Worm (Caenorhabditis elegans) whole organism, young adult: Measurements from ENCODE around the gene pals-24.

ENCODE experiments used
- B0261.1 ChIP-seq: sonication (generic microtip); optimal IDR thresholded peaks from 2 replicates; lab custom pipeline; 2016; ENCODE audit warnings: mild to moderate bottlenecking, missing genetic modification characterization, moderate library complexity, missing compliant biosample characterization
- B0336.3 ChIP-seq: fragments of 200-800 bp; sonication (Bioruptor generic); IDR thresholded peaks from 2 replicates; pipeline ENCODE4 v1.3.6; 2022; ENCODE audit warnings: missing genetic modification characterization, missing compliant biosample characterization
- F10E7.11 ChIP-seq: sonication (generic microtip); optimal IDR thresholded peaks from 2 replicates; lab custom pipeline; 2017; ENCODE audit warnings: mild to moderate bottlenecking, missing genetic modification characterization, moderate library complexity, missing compliant biosample characterization
- F23B12.7 ChIP-seq: sonication (generic microtip); optimal IDR thresholded peaks from 2 replicates; lab custom pipeline; 2017; ENCODE audit warnings: missing genetic modification characterization, mild to moderate bottlenecking, missing compliant biosample characterization, antibody characterized with exemption, moderate library complexity; ENCODE audit not compliant: insufficient read depth
- F33H1.4 ChIP-seq: fragments of 200-800 bp; sonication (Bioruptor generic); IDR thresholded peaks from 2 replicates; pipeline ENCODE4 v1.3.6; 2022; ENCODE audit warnings: missing genetic modification reagents, missing genetic modification characterization, missing compliant biosample characterization
- F37B4.10 ChIP-seq: fragments of 200-800 bp; sonication (Bioruptor generic); IDR thresholded peaks from 2 replicates; pipeline ENCODE4 v1.3.6; 2022; ENCODE audit warnings: missing genetic modification characterization, missing compliant biosample characterization
- F52B5.7 ChIP-seq: sonication (generic microtip); optimal IDR thresholded peaks from 2 replicates; lab custom pipeline; 2016; ENCODE audit warnings: mild to moderate bottlenecking, missing genetic modification characterization, missing compliant biosample characterization
- F57C9.4 ChIP-seq: sonication (generic microtip); optimal IDR thresholded peaks from 2 replicates; lab custom pipeline; 2017; ENCODE audit warnings: mild to moderate bottlenecking, missing genetic modification characterization, missing compliant biosample characterization
- Y56A3A.18 ChIP-seq: fragments of 200-800 bp; sonication (Bioruptor generic); IDR thresholded peaks from 2 replicates; pipeline ENCODE4 v1.3.6; 2022; ENCODE audit warnings: missing genetic modification reagents, missing genetic modification characterization, missing compliant biosample characterization
- Y79H2A.3 ChIP-seq: fragments of 200-800 bp; sonication (Bioruptor generic); conservative IDR thresholded peaks from 2 replicates; pipeline ENCODE4 v1.3.6; 2022; ENCODE audit warnings: missing genetic modification reagents, missing genetic modification characterization, missing compliant biosample characterization
- aptf-2 ChIP-seq: fragments of 200-800 bp; sonication (Bioruptor generic); conservative IDR thresholded peaks from 2 replicates; pipeline ENCODE4 v1.3.6; 2022; ENCODE audit warnings: missing genetic modification reagents, missing genetic modification characterization, missing compliant biosample characterization
- atf-7 ChIP-seq: sonication (generic microtip); optimal IDR thresholded peaks from 2 replicates; lab custom pipeline; 2017; ENCODE audit warnings: mild to moderate bottlenecking, missing genetic modification characterization, missing compliant biosample characterization
- athp-1 ChIP-seq: sonication (generic microtip); optimal IDR thresholded peaks from 2 replicates; lab custom pipeline; 2017; ENCODE audit warnings: mild to moderate bottlenecking, missing genetic modification characterization, missing compliant biosample characterization
- attf-5 ChIP-seq: fragments of 200-800 bp; sonication (Bioruptor generic); optimal IDR thresholded peaks from 2 replicates; lab custom pipeline; 2018; ENCODE audit warnings: mild to moderate bottlenecking, missing genetic modification characterization, missing compliant biosample characterization
- bed-2 ChIP-seq: fragments of 200-800 bp; sonication (Bioruptor generic); IDR thresholded peaks from 2 replicates; pipeline ENCODE4 v1.3.6; 2022; ENCODE audit warnings: missing genetic modification reagents, missing genetic modification characterization, missing compliant biosample characterization
- ceh-100 ChIP-seq: fragments of 200-800 bp; sonication (Bioruptor generic); IDR thresholded peaks from 2 replicates; pipeline ENCODE4 v1.3.6; 2022; ENCODE audit warnings: missing genetic modification reagents, missing genetic modification characterization, missing compliant biosample characterization
- ceh-27 ChIP-seq: fragments of 200-800 bp; sonication (Bioruptor generic); optimal IDR thresholded peaks from 2 replicates; lab custom pipeline; 2018; ENCODE audit warnings: mild to moderate bottlenecking, missing genetic modification characterization, moderate library complexity, missing compliant biosample characterization
- ceh-91 ChIP-seq: fragments of 200-800 bp; sonication (Bioruptor generic); IDR thresholded peaks from 2 replicates; pipeline ENCODE4 v1.3.6; 2022; ENCODE audit warnings: missing genetic modification reagents, missing genetic modification characterization, missing compliant biosample characterization
- die-1 ChIP-seq: sonication (generic microtip); optimal IDR thresholded peaks from 2 replicates; lab custom pipeline; 2016; ENCODE audit warnings: missing genotype, mild to moderate bottlenecking, missing genetic modification characterization, missing compliant biosample characterization
- dox-1 ChIP-seq: fragments of 200-800 bp; sonication (Bioruptor generic); IDR thresholded peaks from 2 replicates; pipeline ENCODE4 v1.3.6; 2022; ENCODE audit warnings: missing genetic modification reagents, missing genetic modification characterization, missing compliant biosample characterization
- efl-1 ChIP-seq: fragments of 150-350 bp; optimal IDR thresholded peaks from 2 replicates; lab custom pipeline; 2014; ENCODE audit warnings: missing biosample characterization, missing genetic modification reagents, missing genetic modification characterization
- ekl-4 ChIP-seq: fragments of 200-800 bp; sonication (Bioruptor generic); IDR thresholded peaks from 2 replicates; pipeline ENCODE4 v1.3.6; 2022; ENCODE audit warnings: missing genetic modification reagents, missing genetic modification characterization, missing compliant biosample characterization
- fkh-3 ChIP-seq: sonication (generic microtip); optimal IDR thresholded peaks from 2 replicates; lab custom pipeline; 2016; ENCODE audit warnings: mild to moderate bottlenecking, missing genetic modification characterization, missing compliant biosample characterization
- gei-17 ChIP-seq: fragments of 200-800 bp; sonication (Bioruptor generic); optimal IDR thresholded peaks from 2 replicates; lab custom pipeline; 2018; ENCODE audit warnings: mild to moderate bottlenecking, missing genetic modification characterization, missing compliant biosample characterization
- hlh-26 ChIP-seq: fragments of 200-800 bp; sonication (Bioruptor generic); conservative IDR thresholded peaks from 2 replicates; pipeline ENCODE4 v1.3.6; 2022; ENCODE audit warnings: missing genetic modification reagents, missing genetic modification characterization, missing compliant biosample characterization
- hmg-1.2 ChIP-seq: fragments of 200-800 bp; sonication (Bioruptor generic); IDR thresholded peaks from 2 replicates; pipeline ENCODE4 v1.3.6; 2022; ENCODE audit warnings: missing genetic modification reagents, missing genetic modification characterization, missing compliant biosample characterization
- hmg-20 ChIP-seq: fragments of 200-800 bp; sonication (Bioruptor generic); IDR thresholded peaks from 2 replicates; pipeline ENCODE4 v1.3.6; 2022; ENCODE audit warnings: missing genetic modification reagents, missing genetic modification characterization, missing compliant biosample characterization
- let-526 ChIP-seq: fragments of 200-800 bp; sonication (Bioruptor generic); IDR thresholded peaks from 2 replicates; pipeline ENCODE4 v1.3.6; 2022; ENCODE audit warnings: missing genetic modification reagents, missing genetic modification characterization, missing compliant biosample characterization
- lin-26 ChIP-seq: fragments of 200-800 bp; sonication (Bioruptor generic); IDR thresholded peaks from 2 replicates; pipeline ENCODE4 v1.3.6; 2022; ENCODE audit warnings: missing genetic modification reagents, missing genetic modification characterization, missing compliant biosample characterization
- lin-54 ChIP-seq: fragments of 200-800 bp; sonication (Bioruptor generic); optimal IDR thresholded peaks from 2 replicates; lab custom pipeline; 2018; ENCODE audit warnings: mild to moderate bottlenecking, missing genetic modification characterization, missing compliant biosample characterization
- madf-3 ChIP-seq: fragments of 200-800 bp; sonication (Bioruptor generic); IDR thresholded peaks from 2 replicates; pipeline ENCODE4 v1.3.6; 2022; ENCODE audit warnings: missing genetic modification reagents, missing genetic modification characterization, missing compliant biosample characterization
- mel-28 ChIP-seq: sonication (generic microtip); optimal IDR thresholded peaks from 2 replicates; lab custom pipeline; 2016; ENCODE audit warnings: borderline replicate concordance, mild to moderate bottlenecking, missing genetic modification characterization, missing compliant biosample characterization
- nfyb-1 ChIP-seq: fragments of 200-800 bp; sonication (Bioruptor generic); IDR thresholded peaks from 2 replicates; pipeline ENCODE4 v1.3.6; 2022; ENCODE audit warnings: missing genetic modification reagents, missing genetic modification characterization, missing compliant biosample characterization
- nhr-120 ChIP-seq: fragments of 200-800 bp; sonication (Bioruptor generic); IDR thresholded peaks from 2 replicates; pipeline ENCODE4 v1.3.6; 2022; ENCODE audit warnings: missing genetic modification characterization, missing compliant biosample characterization
- pha-4 ChIP-seq: fragments of 150-350 bp; sonication (generic microtip); optimal IDR thresholded peaks from 2 replicates; lab custom pipeline; 2014; ENCODE audit warnings: missing biosample characterization, missing genetic modification reagents, missing genetic modification characterization
- rcor-1 ChIP-seq: fragments of 200-800 bp; sonication (Bioruptor generic); IDR thresholded peaks from 2 replicates; pipeline ENCODE4 v1.3.6; 2022; ENCODE audit warnings: missing genetic modification reagents, missing genetic modification characterization, missing compliant biosample characterization
- repo-1 ChIP-seq: sonication (generic microtip); optimal IDR thresholded peaks from 2 replicates; lab custom pipeline; 2017; ENCODE audit warnings: mild to moderate bottlenecking, missing genetic modification characterization, missing compliant biosample characterization
- sdz-38 ChIP-seq: sonication (generic microtip); optimal IDR thresholded peaks from 2 replicates; lab custom pipeline; 2016; ENCODE audit warnings: missing genotype, missing genetic modification characterization, missing compliant biosample characterization
- sea-2 ChIP-seq: fragments of 200-800 bp; sonication (Bioruptor generic); IDR thresholded peaks from 2 replicates; pipeline ENCODE4 v1.3.6; 2022; ENCODE audit warnings: missing genetic modification characterization, missing compliant biosample characterization
- snpc-3.4 ChIP-seq: sonication (generic microtip); optimal IDR thresholded peaks from 2 replicates; lab custom pipeline; 2017; ENCODE audit warnings: missing genetic modification characterization, mild to moderate bottlenecking, missing compliant biosample characterization, antibody characterized with exemption, moderate library complexity, missing genotype, missing genetic modification reagents
- sptf-2 ChIP-seq: fragments of 200-800 bp; sonication (Bioruptor generic); optimal IDR thresholded peaks from 2 replicates; lab custom pipeline; 2018; ENCODE audit warnings: mild to moderate bottlenecking, missing genetic modification characterization, missing compliant biosample characterization
- tbp1 ChIP-seq: fragments of 200-800 bp; sonication (Bioruptor generic); optimal IDR thresholded peaks from 2 replicates; lab custom pipeline; 2018; ENCODE audit warnings: mild to moderate bottlenecking, missing genetic modification characterization, missing compliant biosample characterization
- zfh-2 ChIP-seq: fragments of 200-800 bp; sonication (Bioruptor generic); conservative IDR thresholded peaks from 2 replicates; pipeline ENCODE4 v1.3.6; 2022; ENCODE audit warnings: missing genetic modification reagents, missing genetic modification characterization, missing compliant biosample characterization
- zim-3 ChIP-seq: sonication (generic microtip); optimal IDR thresholded peaks from 2 replicates; lab custom pipeline; 2017; ENCODE audit warnings: mild to moderate bottlenecking, missing genetic modification characterization, moderate library complexity, missing compliant biosample characterization
- ztf-18 ChIP-seq: sonication (generic microtip); optimal IDR thresholded peaks from 2 replicates; lab custom pipeline; 2016; ENCODE audit warnings: missing genotype, mild to moderate bottlenecking, missing genetic modification characterization, missing compliant biosample characterization
- ztf-22 ChIP-seq: fragments of 200-800 bp; sonication (Bioruptor generic); optimal IDR thresholded peaks from 2 replicates; lab custom pipeline; 2018; ENCODE audit warnings: mild to moderate bottlenecking, missing genetic modification characterization, moderate library complexity, missing compliant biosample characterization
- ztf-25 ChIP-seq: fragments of 200-800 bp; sonication (Bioruptor generic); IDR thresholded peaks from 2 replicates; pipeline ENCODE4 v1.3.6; 2022; ENCODE audit warnings: missing genetic modification reagents, missing genetic modification characterization, missing compliant biosample characterization
- ztf-3 ChIP-seq: fragments of 200-800 bp; sonication (Bioruptor generic); optimal IDR thresholded peaks from 2 replicates; lab custom pipeline; 2018; ENCODE audit warnings: mild to moderate bottlenecking, missing genetic modification characterization, missing compliant biosample characterization

Gene pals-24

ce11 chrIII:87183-87582, 33.1 kb upstream of the pals-24 start, which contains the start of the genes F54C4.4 and mrpl-40 (continued):
- TF ChIP-seq F33H1.4 (GFP tag; lab: Robert Waterston, UW) = peak; percentile 59; the same call in 1 of the 2 replicates
- no peak for TF ChIP-seq sea-2 (GFP tag; lab: Robert Waterston, UW)
- no peak for TF ChIP-seq sdz-38 (tag; lab: Kevin White, UChicago)
- TF ChIP-seq aptf-2 = no peak
- no peak for TF ChIP-seq die-1
- peak; percentile 13 for TF ChIP-seq attf-5 (GFP tag; lab: Kevin White, UChicago)
- no peak for TF ChIP-seq repo-1 (tag; lab: Kevin White, UChicago)
- TF ChIP-seq F10E7.11 (tag; lab: Kevin White, UChicago) = no peak
- TF ChIP-seq nhr-120 (GFP tag; lab: Robert Waterston, UW) = no peak
- TF ChIP-seq ztf-22 (GFP tag; lab: Kevin White, UChicago) = no peak
- no peak for TF ChIP-seq ceh-100 (GFP tag; lab: Robert Waterston, UW)
- no peak for TF ChIP-seq Y79H2A.3 (GFP tag; lab: Robert Waterston, UW)
- no peak for TF ChIP-seq fkh-3 (tag; lab: Kevin White, UChicago)
- TF ChIP-seq bed-2 (GFP tag; lab: Robert Waterston, UW) = no peak
- no peak for TF ChIP-seq pha-4 (tag; lab: Kevin White, UChicago)
- TF ChIP-seq ekl-4 (GFP tag; lab: Robert Waterston, UW) = no peak
- TF ChIP-seq Y56A3A.18 (GFP tag; lab: Robert Waterston, UW) = no peak
- no peak for TF ChIP-seq gei-17 (GFP tag; lab: Kevin White, UChicago)
- TF ChIP-seq ztf-3 (GFP tag; lab: Kevin White, UChicago) = no peak
- no peak for TF ChIP-seq zfh-2 (GFP tag; lab: Robert Waterston, UW)
- TF ChIP-seq zim-3 (tag; lab: Kevin White, UChicago) = no peak
- no peak for TF ChIP-seq F23B12.7
- no peak for TF ChIP-seq ztf-18 (tag; lab: Kevin White, UChicago)
- TF ChIP-seq atf-7 (tag; lab: Kevin White, UChicago) = no peak
- TF ChIP-seq madf-3 (GFP tag; lab: Robert Waterston, UW) = no peak
- TF ChIP-seq nfyb-1 = no peak
- TF ChIP-seq ceh-27 (GFP tag; lab: Kevin White, UChicago) = no peak
- TF ChIP-seq ceh-91 (GFP tag; lab: Robert Waterston, UW) = no peak
- no peak for TF ChIP-seq F52B5.7 (tag; lab: Kevin White, UChicago)
- TF ChIP-seq tbp1 (GFP tag; lab: Kevin White, UChicago) = peak; percentile 35
- no peak for TF ChIP-seq hmg-20
- TF ChIP-seq snpc-3.4 (tag; lab: Kevin White, UChicago) = peak; percentile 38
- TF ChIP-seq, all 124 proteins: peak for 15

- peak; percentile 86 for TF ChIP-seq ztf-25 (GFP tag; lab: Robert Waterston, UW)
- peak; percentile 70 for TF ChIP-seq hmg-1.2 (GFP tag; lab: Robert Waterston, UW)
- peak; percentile 86 for TF ChIP-seq lin-26 (GFP tag; lab: Robert Waterston, UW)
- peak; percentile 68 for TF ChIP-seq lin-54
- peak; percentile 73 for TF ChIP-seq athp-1 (tag; lab: Kevin White, UChicago)
- TF ChIP-seq let-526 (GFP tag; lab: Robert Waterston, UW) = no peak
- TF ChIP-seq F37B4.10 = no peak
- peak; percentile 9 for TF ChIP-seq efl-1 (GFP tag; lab: Kevin White, UChicago)
- no peak for TF ChIP-seq sptf-2 (GFP tag; lab: Kevin White, UChicago)
- peak; percentile 76 for TF ChIP-seq B0336.3
- TF ChIP-seq F23B12.7 = peak; percentile 74
- TF ChIP-seq snpc-3.4 (tag; lab: Kevin White, UChicago) = peak; percentile 85
- peak; percentile 71 for TF ChIP-seq rcor-1 (GFP tag; lab: Robert Waterston, UW)
- peak; percentile 74 for TF ChIP-seq F57C9.4 (tag; lab: Kevin White, UChicago)
- TF ChIP-seq attf-5 (GFP tag; lab: Kevin White, UChicago) = peak; percentile 41
- no peak for TF ChIP-seq fkh-3 (tag; lab: Kevin White, UChicago)
- TF ChIP-seq madf-3 (GFP tag; lab: Robert Waterston, UW) = 0 out of 2 replicates have a peak, but pooled peaks have one; percentile 15
- no peak for TF ChIP-seq hlh-26 (GFP tag; lab: Robert Waterston, UW)
- peak; percentile 79 for TF ChIP-seq B0261.1 (tag; lab: Kevin White, UChicago)
- peak; percentile 78 for TF ChIP-seq dox-1 (GFP tag; lab: Robert Waterston, UW)
- TF ChIP-seq ceh-27 (GFP tag; lab: Kevin White, UChicago) = peak; percentile 42
- TF ChIP-seq nfyb-1 = peak; percentile 35; the same call in 1 of the 2 replicates
- no peak for TF ChIP-seq aptf-2
- TF ChIP-seq mel-28 (tag; lab: Kevin White, UChicago) = no peak
Measured at ce11 chrIII:89155-89554, 31.1 kb upstream of the pals-24 start.
